Fruit fly (Drosophila melanogaster): Measurements from ENCODE around the gene CG12541.

The CG12541 gene

dm6 chrX:7014931-7015428 is 50.9 kb downstream of the CG12541 start (continued):
- TF ChIP-seq Hsf (GFP tag; optimal IDR thresholded peaks at IDR 0.05), result peak; percentile 55
- peak; percentile 79; the same call in 2 of the 4 replicates for TF ChIP-seq chinmo (GFP tag; IDR thresholded peaks at IDR 0.05; ENCODE audit: partially characterized antibody)
- TF ChIP-seq CG2120 (GFP tag; optimal IDR thresholded peaks at IDR 0.05), result peak; percentile 68
- no peak for TF ChIP-seq CG31388 (GFP tag; optimal IDR thresholded peaks at IDR 0.05)
- TF ChIP-seq CG18599 (GFP tag; optimal IDR thresholded peaks at IDR 0.05), result peak; percentile 47
- no peak for TF ChIP-seq CG9609 (GFP tag; optimal IDR thresholded peaks at IDR 0.05)
- TF ChIP-seq slbo (GFP tag; IDR thresholded peaks at IDR 0.05), result peak; percentile 65
- no peak for TF ChIP-seq CG3065 (GFP tag; optimal IDR thresholded peaks at IDR 0.05)
- TF ChIP-seq CG10321 (GFP tag; IDR thresholded peaks at IDR 0.05), result no peak
- no peak for TF ChIP-seq org-1 (GFP tag; optimal IDR thresholded peaks at IDR 0.05)
- TF ChIP-seq zen2 (GFP tag; IDR thresholded peaks at IDR 0.05; ENCODE audit: partially characterized antibody), result peak; percentile 52; the same call in 2 of the 3 replicates
- TF ChIP-seq sr (GFP tag; IDR thresholded peaks at IDR 0.05), result 0 out of 3 replicates have a peak, but pooled peaks have one; percentile 18
- no peak for TF ChIP-seq ash1 (GFP tag; optimal IDR thresholded peaks at IDR 0.05)
- peak; percentile 46; the same call in 1 of the 2 replicates for TF ChIP-seq MBD-R2 (GFP tag; IDR thresholded peaks at IDR 0.05)
- TF ChIP-seq Doc2 (GFP tag; IDR thresholded peaks at IDR 0.05), result no peak
- TF ChIP-seq CG10979 (tag; optimal IDR thresholded peaks at IDR 0.05), result peak; percentile 26
- TF ChIP-seq CG16815 (GFP tag; optimal IDR thresholded peaks at IDR 0.05), result no peak
- peak; percentile 38 for TF ChIP-seq ERR (GFP tag; optimal IDR thresholded peaks at IDR 0.05)
- TF ChIP-seq Chrac-16 (GFP tag; optimal IDR thresholded peaks at IDR 0.05), result peak; percentile 27
- 0 out of 2 replicates have a peak, but pooled peaks have one; percentile 7 for TF ChIP-seq CG43689 (GFP tag; IDR thresholded peaks at IDR 0.05)
- peak; percentile 9 for TF ChIP-seq CG13894 (tag; optimal IDR thresholded peaks at IDR 0.05)
- TF ChIP-seq CG18619 (GFP tag; optimal IDR thresholded peaks at IDR 0.05), result no peak
- peak; percentile 19 for TF ChIP-seq slou (GFP tag; optimal IDR thresholded peaks at IDR 0.05)
- TF ChIP-seq CG4820 (GFP tag; optimal IDR thresholded peaks at IDR 0.05), result no peak
- peak; percentile 55 for TF ChIP-seq esg (GFP tag; conservative IDR thresholded peaks at IDR 0.05)
- TF ChIP-seq CG12071 (GFP tag; optimal IDR thresholded peaks at IDR 0.05), result no peak
- peak; percentile 46 for TF ChIP-seq CoRest (tag; optimal IDR thresholded peaks at IDR 0.05)
- TF ChIP-seq NFAT (GFP tag; IDR thresholded peaks at IDR 0.05), result peak; percentile 58; the same call in 1 of the 2 replicates
- peak; percentile 35 for TF ChIP-seq Dek (tag; optimal IDR thresholded peaks at IDR 0.05)
- no peak; the same call in 2 of the 3 replicates for TF ChIP-seq B-H1 (GFP tag; IDR thresholded peaks at IDR 0.05)
- TF ChIP-seq CG17912 (GFP tag; optimal IDR thresholded peaks at IDR 0.05), result peak; percentile 21
- TF ChIP-seq Kr (GFP tag; optimal IDR thresholded peaks at IDR 0.05), result no peak
- no peak for TF ChIP-seq CG17328 (GFP tag; IDR thresholded peaks at IDR 0.05)
- no peak for TF ChIP-seq CG8765 (GFP tag; IDR thresholded peaks at IDR 0.05)
- peak; percentile 70 for TF ChIP-seq CG12659 (GFP tag; optimal IDR thresholded peaks at IDR 0.05)
- no peak for TF ChIP-seq CG2889 (GFP tag; IDR thresholded peaks at IDR 0.05)
- no peak for TF ChIP-seq repo (GFP tag; optimal IDR thresholded peaks at IDR 0.05)
- TF ChIP-seq CG33557 (GFP tag; optimal IDR thresholded peaks at IDR 0.05), result no peak
- TF ChIP-seq exex (tag; optimal IDR thresholded peaks at IDR 0.05), result no peak
- no peak for TF ChIP-seq crol (GFP tag; IDR thresholded peaks at IDR 0.05)
- peak; percentile 8 for TF ChIP-seq salm (tag; optimal IDR thresholded peaks at IDR 0.05)
- no peak for TF ChIP-seq Poxn (GFP tag; IDR thresholded peaks at IDR 0.05)
- TF ChIP-seq CG1603 (tag; optimal IDR thresholded peaks at IDR 0.05), result peak; percentile 59
- TF ChIP-seq CG9215 (GFP tag; IDR thresholded peaks at IDR 0.05), result 0 out of 2 replicates have a peak, but pooled peaks have one; percentile 6
- peak; percentile 68 for TF ChIP-seq Antp (GFP tag; optimal IDR thresholded peaks at IDR 0.05)
- no peak for TF ChIP-seq Mes4 (GFP tag; optimal IDR thresholded peaks at IDR 0.05)
- TF ChIP-seq CG15696 (tag; optimal IDR thresholded peaks at IDR 0.05), result peak; percentile 18
- TF ChIP-seq CG3995 (GFP tag; optimal IDR thresholded peaks at IDR 0.05), result no peak
- TF ChIP-seq CG4707 (GFP tag; optimal IDR thresholded peaks at IDR 0.05), result peak; percentile 17
- peak; percentile 26 for TF ChIP-seq CG9817 (tag; optimal IDR thresholded peaks at IDR 0.05)
- TF ChIP-seq CG10462 (GFP tag; optimal IDR thresholded peaks at IDR 0.05), result no peak

All from whole organism, embryonic.